Fruit fly (Drosophila melanogaster): ENCODE results near the gene CG34289.

The CG34289 gene

dm6 chr3R:23497241-23497640, 10.0 kb downstream of the CG34289 start:
- no peak for TF ChIP-seq CG17801 (GFP tag; optimal IDR thresholded peaks at IDR 0.05; ENCODE audit: partially characterized antibody)

dm6 chr3R:23496488-23496887, 10.8 kb downstream of the CG34289 start:
- no peak for TF ChIP-seq CG17801 (GFP tag; optimal IDR thresholded peaks at IDR 0.05; ENCODE audit: partially characterized antibody)

dm6 chr3R:23487201-23487600, 20.1 kb downstream of the CG34289 start, which contains the start of gene Ir94h:
Ir94h (plus strand) TSS chr3R:23487501.
- TF ChIP-seq CG17801 (GFP tag; optimal IDR thresholded peaks at IDR 0.05; ENCODE audit: partially characterized antibody), result no peak

- TF ChIP-seq CG17801 (GFP tag; optimal IDR thresholded peaks at IDR 0.05; ENCODE audit: partially characterized antibody), result no peak
Observed at dm6 chr3R:23486743-23487142, 20.5 kb downstream of the CG34289 start.

- no peak for TF ChIP-seq CG17801 (GFP tag; optimal IDR thresholded peaks at IDR 0.05; ENCODE audit: partially characterized antibody)
Observed at dm6 chr3R:23483563-23483962, 23.7 kb downstream of the CG34289 start, which contains the start of gene Ir94g. Ir94g (plus strand) TSS chr3R:23483863.

dm6 chr3R:23481249-23481915, 25.9 kb downstream of the CG34289 start, which contains the start of gene Ir94f:
Ir94f (plus strand) TSS chr3R:23481865.
- TF ChIP-seq CG17801 (GFP tag; optimal IDR thresholded peaks at IDR 0.05; ENCODE audit: partially characterized antibody), result no peak

dm6 chr3R:23476085-23476484, 31.2 kb downstream of the CG34289 start:
- TF ChIP-seq CG17801 (GFP tag; optimal IDR thresholded peaks at IDR 0.05; ENCODE audit: partially characterized antibody), result no peak

dm6 chr3R:23472011-23472958, 35.0 kb downstream of the CG34289 start, which contains the start of gene CG4374:
CG4374 (minus strand) TSS chr3R:23472278.
- TF ChIP-seq CG17801 (GFP tag; optimal IDR thresholded peaks at IDR 0.05; ENCODE audit: partially characterized antibody), result no peak

dm6 chr3R:23460667-23461066, 46.6 kb downstream of the CG34289 start:
- TF ChIP-seq CG17801 (GFP tag; optimal IDR thresholded peaks at IDR 0.05; ENCODE audit: partially characterized antibody), result no peak

All from ovary, adult (tissue).